Worm (Caenorhabditis elegans) whole organism, L2 larva: Measurements from ENCODE around the gene F08F8.11.

Experiments
- C34F6.9 ChIP-seq: fragments of 150-350 bp; optimal IDR thresholded peaks from 2 replicates; lab custom pipeline; 2014; ENCODE audit warnings: missing biosample characterization, missing genetic modification characterization
- F13H6.1 ChIP-seq: sonication (generic microtip); optimal IDR thresholded peaks from 2 replicates; lab custom pipeline; 2016; ENCODE audit warnings: missing genetic modification characterization, missing compliant biosample characterization
- ZK546.5 ChIP-seq: sonication (generic microtip); optimal IDR thresholded peaks from 2 replicates; lab custom pipeline; 2017; ENCODE audit warnings: missing biosample characterization, missing genetic modification characterization
- ama-1 ChIP-seq: fragments of 150-350 bp; optimal IDR thresholded peaks from 2 replicates; lab custom pipeline; 2018; ENCODE audit warnings: inconsistent platforms
- blmp-1 ChIP-seq: sonication (generic microtip); optimal IDR thresholded peaks from 2 replicates; lab custom pipeline; 2017; ENCODE audit warnings: missing genetic modification characterization, mild to moderate bottlenecking, missing compliant biosample characterization, antibody characterized with exemption, moderate library complexity; ENCODE audit not compliant: insufficient read depth
- ceh-16 ChIP-seq: fragments of 150-350 bp; optimal IDR thresholded peaks from 2 replicates; lab custom pipeline; 2014; ENCODE audit warnings: missing biosample characterization, missing genetic modification characterization
- crh-2 ChIP-seq: sonication (generic microtip); optimal IDR thresholded peaks from 2 replicates; lab custom pipeline; 2017; ENCODE audit warnings: missing biosample characterization, missing genetic modification characterization
- dmd-4 ChIP-seq: sonication (generic microtip); optimal IDR thresholded peaks from 2 replicates; lab custom pipeline; 2017; ENCODE audit warnings: missing biosample characterization, missing genetic modification characterization
- egl-27 ChIP-seq: sonication (generic microtip); optimal IDR thresholded peaks from 3 replicates; lab custom pipeline; 2017; ENCODE audit warnings: missing biosample characterization, missing genetic modification reagents, missing genetic modification characterization
- fos-1 ChIP-seq: fragments of 150-350 bp; optimal IDR thresholded peaks from 2 replicates; lab custom pipeline; 2014; ENCODE audit warnings: missing biosample characterization, missing genetic modification characterization
- gmeb-1 ChIP-seq: fragments of 150-350 bp; optimal IDR thresholded peaks from 2 replicates; lab custom pipeline; 2014; ENCODE audit warnings: missing biosample characterization, missing genetic modification characterization
- lin-11 ChIP-seq: fragments of 150-350 bp; sonication (generic microtip); optimal IDR thresholded peaks from 2 replicates; lab custom pipeline; 2014; ENCODE audit warnings: missing biosample characterization, missing genetic modification characterization, inconsistent platforms, mixed read lengths
- lin-13 ChIP-seq: fragments of 150-350 bp; optimal IDR thresholded peaks from 2 replicates; lab custom pipeline; 2014; ENCODE audit warnings: missing biosample characterization, missing genetic modification reagents, missing genetic modification characterization
- lin-39 ChIP-seq: fragments of 150-350 bp; optimal IDR thresholded peaks from 2 replicates; lab custom pipeline; 2014; ENCODE audit warnings: missing biosample characterization, missing genetic modification reagents, missing genetic modification characterization
- lsy-2 ChIP-seq, 2 experiments: fragments of 150-350 bp in 1 of 2; sonication (generic microtip) in 1 of 2; optimal IDR thresholded peaks; 2 replicates each; lab custom pipeline; 2014 to 2017; ENCODE audit warnings: missing biosample characterization in 2 of 2, missing genetic modification characterization in 2 of 2
- mdl-1 ChIP-seq, 2 experiments: fragments of 150-350 bp in 1 of 2; sonication (generic microtip) in 1 of 2; optimal IDR thresholded peaks; 2 replicates each; lab custom pipeline; 2017; ENCODE audit warnings: missing biosample characterization in 2 of 2, missing genetic modification characterization in 2 of 2
- nhr-10 ChIP-seq: sonication (generic microtip); optimal IDR thresholded peaks from 2 replicates; lab custom pipeline; 2017; ENCODE audit warnings: missing biosample characterization, missing genetic modification characterization
- nhr-11 ChIP-seq: fragments of 150-350 bp; optimal IDR thresholded peaks from 2 replicates; lab custom pipeline; 2014; ENCODE audit warnings: missing biosample characterization, missing genetic modification characterization
- nhr-12 ChIP-seq: fragments of 150-350 bp; optimal IDR thresholded peaks from 2 replicates; lab custom pipeline; 2014; ENCODE audit warnings: missing biosample characterization, missing genetic modification characterization
- nhr-129 ChIP-seq: fragments of 150-350 bp; optimal IDR thresholded peaks from 2 replicates; lab custom pipeline; 2014; ENCODE audit warnings: missing biosample characterization, missing genetic modification characterization
- nhr-21 ChIP-seq: fragments of 150-350 bp; optimal IDR thresholded peaks from 2 replicates; lab custom pipeline; 2014; ENCODE audit warnings: missing biosample characterization, missing genetic modification characterization
- nhr-23 ChIP-seq: fragments of 150-350 bp; optimal IDR thresholded peaks from 2 replicates; lab custom pipeline; 2014; ENCODE audit warnings: missing biosample characterization, missing genetic modification reagents, missing genetic modification characterization
- nhr-237 ChIP-seq: fragments of 150-350 bp; optimal IDR thresholded peaks from 2 replicates; lab custom pipeline; 2014; ENCODE audit warnings: missing biosample characterization, missing genetic modification characterization
- nhr-25 ChIP-seq: fragments of 150-350 bp; sonication (generic microtip); optimal IDR thresholded peaks from 3 replicates; lab custom pipeline; 2014; ENCODE audit warnings: missing biosample characterization, missing genetic modification characterization
- nhr-6 ChIP-seq: fragments of 150-350 bp; optimal IDR thresholded peaks from 2 replicates; lab custom pipeline; 2014; ENCODE audit warnings: missing biosample characterization, missing genetic modification characterization
- sem-4 ChIP-seq: fragments of 150-350 bp; optimal IDR thresholded peaks from 2 replicates; lab custom pipeline; 2014; ENCODE audit warnings: missing biosample characterization, missing genetic modification reagents, missing genetic modification characterization
- skn-1 ChIP-seq: sonication (generic microtip); optimal IDR thresholded peaks from 2 replicates; lab custom pipeline; 2017; ENCODE audit warnings: missing biosample characterization, missing genetic modification characterization
- sma-3 ChIP-seq: sonication (generic microtip); optimal IDR thresholded peaks from 2 replicates; lab custom pipeline; 2016; ENCODE audit warnings: missing genetic modification reagents, missing genetic modification characterization, missing compliant biosample characterization
- sma-9 ChIP-seq, 2 experiments: fragments of 150-350 bp in 1 of 2; sonication (generic microtip) in 1 of 2; optimal IDR thresholded peaks; 2 replicates each; lab custom pipeline; 2014 to 2016; ENCODE audit warnings: missing genetic modification characterization in 2 of 2, mild to moderate bottlenecking in 1 of 2, missing biosample characterization in 1 of 2, missing compliant biosample characterization in 1 of 2, missing genetic modification reagents in 1 of 2, moderate library complexity in 1 of 2
- snpc-4 ChIP-seq: fragments of 150-350 bp; optimal IDR thresholded peaks from 2 replicates; lab custom pipeline; 2014; ENCODE audit warnings: missing biosample characterization, missing genetic modification characterization
- unc-39 ChIP-seq: fragments of 150-350 bp; optimal IDR thresholded peaks from 2 replicates; lab custom pipeline; 2014; ENCODE audit warnings: missing biosample characterization, missing genetic modification characterization
- unc-55 ChIP-seq: fragments of 150-350 bp; sonication (generic microtip); optimal IDR thresholded peaks from 3 replicates; lab custom pipeline; 2014; ENCODE audit warnings: missing biosample characterization, missing genetic modification reagents, missing genetic modification characterization
- unc-62 ChIP-seq: fragments of 150-350 bp; optimal IDR thresholded peaks from 2 replicates; lab custom pipeline; 2014; ENCODE audit warnings: missing biosample characterization, missing genetic modification reagents, missing genetic modification characterization
- zag-1 ChIP-seq: fragments of 150-350 bp; optimal IDR thresholded peaks from 2 replicates; lab custom pipeline; 2014; ENCODE audit warnings: missing biosample characterization, missing genetic modification characterization
- ztf-11 ChIP-seq: sonication (generic microtip); optimal IDR thresholded peaks from 2 replicates; lab custom pipeline; 2017; ENCODE audit warnings: missing biosample characterization, missing genetic modification characterization
- ztf-4 ChIP-seq: fragments of 150-350 bp; optimal IDR thresholded peaks from 2 replicates; lab custom pipeline; 2014; ENCODE audit warnings: missing biosample characterization, missing genetic modification characterization

The F08F8.11 gene

ce11 chrIII:7370569-7370968 is 4.9 kb downstream of the F08F8.11 start:
- TF ChIP-seq ztf-4 (tag; lab: Kevin White, UChicago) (no peak), blmp-1 (tag; lab: Kevin White, UChicago) (no peak), sma-9 (GFP tag; optimal IDR thresholded peaks at IDR 0.05; lab: Kevin White, UChicago) (no peak), sma-9 (tag; optimal IDR thresholded peaks at IDR 0.05; lab: Kevin White, UChicago) (no peak), lin-39 (tag; lab: Kevin White, UChicago) (no peak), nhr-25 (tag; lab: Kevin White, UChicago) (no peak), unc-55 (GFP tag; lab: Kevin White, UChicago) (no peak), ztf-11 (no peak), dmd-4 (no peak), egl-27 (tag; lab: Kevin White, UChicago) (no peak), sma-3 (GFP tag; lab: Kevin White, UChicago) (no peak), F13H6.1 (tag; lab: Kevin White, UChicago) (no peak), nhr-10 (tag; lab: Kevin White, UChicago) (no peak), nhr-11 (tag; lab: Kevin White, UChicago) (no peak)

ce11 chrIII:7373802-7374435 is 8.2 kb downstream of the F08F8.11 start:
- TF ChIP-seq nhr-21 (tag; lab: Kevin White, UChicago) (no peak), ama-1 (lab: Kevin White, UChicago) (peak; percentile 32)
- TF ChIP-seq, all 48 proteins: peak for 1

ce11 chrIII:7374681-7375271 is 9.1 kb downstream of the F08F8.11 start, which contains the start of gene mml-1:
mml-1 (minus strand) TSS chrIII:7374731.
- TF ChIP-seq lin-13 (GFP tag; lab: Kevin White, UChicago) (peak; percentile 2), ama-1 (lab: Kevin White, UChicago) (peak; percentile 85), C34F6.9 (tag; lab: Kevin White, UChicago) (peak; percentile 57), lsy-2 (tag; optimal IDR thresholded peaks at IDR 0.05; lab: Kevin White, UChicago) (peak in 1 of 2 experiments; percentile 31), nhr-129 (peak; percentile 51), crh-2 (tag; lab: Kevin White, UChicago) (peak; percentile 23), nhr-12 (no peak), sma-3 (GFP tag; lab: Kevin White, UChicago) (no peak)

- TF ChIP-seq nhr-23 (tag; lab: Kevin White, UChicago) (no peak), crh-2 (tag; lab: Kevin White, UChicago) (peak; percentile 24), unc-39 (tag; lab: Kevin White, UChicago) (no peak), lsy-2 (tag; optimal IDR thresholded peaks at IDR 0.05; lab: Kevin White, UChicago) (no peak), nhr-11 (tag; lab: Kevin White, UChicago) (no peak), ztf-11 (no peak), sma-9 (GFP tag; optimal IDR thresholded peaks at IDR 0.05; lab: Kevin White, UChicago) (peak; percentile 9), sma-9 (tag; optimal IDR thresholded peaks at IDR 0.05; lab: Kevin White, UChicago) (no peak), nhr-129 (peak; percentile 39), ama-1 (lab: Kevin White, UChicago) (peak; percentile 7), sma-3 (GFP tag; lab: Kevin White, UChicago) (peak; percentile 52), ZK546.5 (tag; lab: Kevin White, UChicago) (no peak), nhr-21 (tag; lab: Kevin White, UChicago) (peak; percentile 30), fos-1 (peak; percentile 88), nhr-25 (tag; lab: Kevin White, UChicago) (no peak)
These were observed 9.7 kb downstream of the F08F8.11 start for ce11 chrIII:7375434-7375833.

- TF ChIP-seq lsy-2 (tag; optimal IDR thresholded peaks at IDR 0.05; lab: Kevin White, UChicago) (peak; percentile 33 to 76), sem-4 (peak; percentile 70), nhr-21 (tag; lab: Kevin White, UChicago) (peak; percentile 93), sma-3 (GFP tag; lab: Kevin White, UChicago) (peak; percentile 95), ZK546.5 (tag; lab: Kevin White, UChicago) (no peak), zag-1 (tag; lab: Kevin White, UChicago) (no peak), crh-2 (tag; lab: Kevin White, UChicago) (peak; percentile 92), unc-62 (GFP tag; lab: Kevin White, UChicago) (peak; percentile 15), snpc-4 (tag; lab: Kevin White, UChicago) (peak; percentile 41), lin-11 (tag; lab: Kevin White, UChicago) (no peak), nhr-25 (tag; lab: Kevin White, UChicago) (peak; percentile 97), blmp-1 (tag; lab: Kevin White, UChicago) (peak; percentile 75), gmeb-1 (peak; percentile 69), ama-1 (lab: Kevin White, UChicago) (peak; percentile 59), nhr-11 (tag; lab: Kevin White, UChicago) (no peak), nhr-6 (tag; lab: Kevin White, UChicago) (peak; percentile 67), C34F6.9 (tag; lab: Kevin White, UChicago) (peak; percentile 82), unc-55 (GFP tag; lab: Kevin White, UChicago) (peak; percentile 52), lin-39 (tag; lab: Kevin White, UChicago) (no peak), egl-27 (tag; lab: Kevin White, UChicago) (peak; percentile 60), nhr-237 (tag; lab: Kevin White, UChicago) (no peak), F13H6.1 (tag; lab: Kevin White, UChicago) (peak; percentile 58), skn-1 (peak; percentile 16), ceh-16 (tag; lab: Kevin White, UChicago) (no peak), ztf-11 (no peak), mdl-1 (tag; optimal IDR thresholded peaks at IDR 0.05; lab: Kevin White, UChicago) (peak; percentile 92 to 96), fos-1 (peak; percentile 75), lin-13 (GFP tag; lab: Kevin White, UChicago) (peak; percentile 17), nhr-10 (tag; lab: Kevin White, UChicago) (peak; percentile 8), ztf-4 (tag; lab: Kevin White, UChicago) (peak; percentile 89)
These were observed 10.6 kb downstream of the F08F8.11 start for ce11 chrIII:7376143-7376802.
